Worm (Caenorhabditis elegans) whole organism, L3 larva: ENCODE measurements around the gene lev-9.

Experiments
- R02D3.7 ChIP-seq: fragments of 150-350 bp; optimal IDR thresholded peaks from 2 replicates; lab custom pipeline; 2014; ENCODE audit warnings: missing biosample characterization, missing genetic modification characterization
- aly-2 ChIP-seq: fragments of 150-350 bp; optimal IDR thresholded peaks from 2 replicates; lab custom pipeline; 2014; ENCODE audit warnings: missing biosample characterization, missing genetic modification characterization
- ama-1 ChIP-seq: fragments of 150-350 bp; optimal IDR thresholded peaks from 2 replicates; lab custom pipeline; 2018
- ceh-28 ChIP-seq: fragments of 150-350 bp; optimal IDR thresholded peaks from 2 replicates; lab custom pipeline; 2014; ENCODE audit warnings: missing biosample characterization, missing genetic modification reagents, missing genetic modification characterization
- ceh-9 ChIP-seq: sonication (generic microtip); optimal IDR thresholded peaks from 2 replicates; lab custom pipeline; 2018; ENCODE audit warnings: missing biosample characterization, missing genetic modification characterization
- daf-12 ChIP-seq: fragments of 150-350 bp; optimal IDR thresholded peaks from 2 replicates; lab custom pipeline; 2014; ENCODE audit warnings: missing biosample characterization, missing genetic modification reagents, missing genetic modification characterization
- egl-27 ChIP-seq: sonication (generic microtip); optimal IDR thresholded peaks from 4 replicates; lab custom pipeline; 2017; ENCODE audit warnings: missing biosample characterization, missing genetic modification reagents, missing genetic modification characterization
- egl-5 ChIP-seq: fragments of 150-350 bp; optimal IDR thresholded peaks from 2 replicates; lab custom pipeline; 2017; ENCODE audit warnings: missing biosample characterization, missing genetic modification reagents, missing genetic modification characterization, inconsistent platforms
- elt-1 ChIP-seq: fragments of 150-350 bp; optimal IDR thresholded peaks from 2 replicates; lab custom pipeline; 2014; ENCODE audit warnings: missing biosample characterization, missing genetic modification characterization
- elt-2 ChIP-seq: sonication (generic microtip); optimal IDR thresholded peaks from 2 replicates; lab custom pipeline; 2016; ENCODE audit warnings: missing genetic modification reagents, mild to moderate bottlenecking, missing genetic modification characterization, missing compliant biosample characterization
- elt-3 ChIP-seq, 3 experiments: fragments of 150-350 bp in 1 of 3; sonication (generic microtip) in 2 of 3; optimal IDR thresholded peaks; 2 replicates in 2 of 3; 4 replicates in 1 of 3; lab custom pipeline; 2014 to 2017; ENCODE audit warnings: missing biosample characterization in 3 of 3, missing genetic modification characterization in 3 of 3
- eor-1 ChIP-seq, 2 experiments: fragments of 150-350 bp; optimal IDR thresholded peaks; 2 replicates each; lab custom pipeline; 2014 to 2018; ENCODE audit warnings: missing biosample characterization in 2 of 2, missing genetic modification characterization in 2 of 2
- fos-1 ChIP-seq: fragments of 150-350 bp; optimal IDR thresholded peaks from 2 replicates; lab custom pipeline; 2014; ENCODE audit warnings: missing biosample characterization, missing genetic modification characterization
- hmg-11 ChIP-seq: sonication (generic microtip); optimal IDR thresholded peaks from 2 replicates; lab custom pipeline; 2016; ENCODE audit warnings: missing genetic modification characterization, missing compliant biosample characterization
- jun-1 ChIP-seq: fragments of 150-350 bp; optimal IDR thresholded peaks from 2 replicates; lab custom pipeline; 2014; ENCODE audit warnings: missing biosample characterization, missing genetic modification reagents, missing genetic modification characterization
- lin-15B ChIP-seq: fragments of 150-350 bp; optimal IDR thresholded peaks from 2 replicates; lab custom pipeline; 2014; ENCODE audit warnings: missing biosample characterization, missing genetic modification characterization
- lin-39 ChIP-seq: fragments of 150-350 bp; optimal IDR thresholded peaks from 2 replicates; lab custom pipeline; 2018; ENCODE audit warnings: missing biosample characterization, missing genetic modification reagents, missing genetic modification characterization
- mdl-1 ChIP-seq: fragments of 150-350 bp; optimal IDR thresholded peaks from 2 replicates; lab custom pipeline; 2014; ENCODE audit warnings: missing biosample characterization, missing genetic modification characterization
- mml-1 ChIP-seq: fragments of 150-350 bp; sonication (generic microtip); optimal IDR thresholded peaks from 3 replicates; lab custom pipeline; 2014; ENCODE audit warnings: missing biosample characterization, missing genetic modification characterization
- nfya-1 ChIP-seq: sonication (generic microtip); optimal IDR thresholded peaks from 2 replicates; lab custom pipeline; 2017; ENCODE audit warnings: missing genetic modification characterization, mild to moderate bottlenecking, missing compliant biosample characterization, antibody characterized with exemption, moderate library complexity; ENCODE audit not compliant: insufficient read depth
- nhr-12 ChIP-seq: fragments of 150-350 bp; optimal IDR thresholded peaks from 2 replicates; lab custom pipeline; 2014; ENCODE audit warnings: missing biosample characterization, missing genetic modification characterization
- nhr-23 ChIP-seq: fragments of 150-350 bp; optimal IDR thresholded peaks from 2 replicates; lab custom pipeline; 2014; ENCODE audit warnings: missing biosample characterization, missing genetic modification reagents, missing genetic modification characterization
- nhr-237 ChIP-seq: fragments of 150-350 bp; optimal IDR thresholded peaks from 2 replicates; lab custom pipeline; 2014; ENCODE audit warnings: missing biosample characterization, missing genetic modification characterization
- nhr-25 ChIP-seq: sonication (generic microtip); optimal IDR thresholded peaks from 2 replicates; lab custom pipeline; 2017; ENCODE audit warnings: missing biosample characterization, missing genetic modification characterization
- nhr-28 ChIP-seq: fragments of 150-350 bp; optimal IDR thresholded peaks from 2 replicates; lab custom pipeline; 2014; ENCODE audit warnings: missing biosample characterization, missing genetic modification characterization
- nhr-43 ChIP-seq: sonication (generic microtip); optimal IDR thresholded peaks from 2 replicates; lab custom pipeline; 2016; ENCODE audit warnings: mild to moderate bottlenecking, missing genetic modification characterization, missing compliant biosample characterization; ENCODE audit not compliant: poor library complexity, severe bottlenecking
- nhr-67 ChIP-seq: fragments of 150-350 bp; optimal IDR thresholded peaks from 2 replicates; lab custom pipeline; 2014; ENCODE audit warnings: missing biosample characterization, missing genetic modification characterization
- nhr-76 ChIP-seq: fragments of 150-350 bp; sonication (generic microtip); optimal IDR thresholded peaks from 5 replicates; lab custom pipeline; 2014; ENCODE audit warnings: missing biosample characterization, missing genetic modification characterization
- nhr-77 ChIP-seq: fragments of 150-350 bp; optimal IDR thresholded peaks from 2 replicates; lab custom pipeline; 2014; ENCODE audit warnings: missing biosample characterization, missing genetic modification characterization
- pha-4 ChIP-seq: fragments of 150-350 bp; optimal IDR thresholded peaks from 2 replicates; lab custom pipeline; 2014; ENCODE audit warnings: missing biosample characterization, missing genetic modification reagents, missing genetic modification characterization
- pqm-1 ChIP-seq: fragments of 150-350 bp; optimal IDR thresholded peaks from 2 replicates; lab custom pipeline; 2017; ENCODE audit warnings: missing biosample characterization, missing genetic modification characterization, inconsistent platforms
- tbx-2 ChIP-seq: sonication (generic microtip); optimal IDR thresholded peaks from 2 replicates; lab custom pipeline; 2016; ENCODE audit warnings: mild to moderate bottlenecking, missing genetic modification characterization, missing compliant biosample characterization
- unc-62 ChIP-seq: fragments of 150-350 bp; sonication (generic microtip); optimal IDR thresholded peaks from 4 replicates; lab custom pipeline; 2014; ENCODE audit warnings: missing biosample characterization, missing genetic modification reagents, missing genetic modification characterization
- zag-1 ChIP-seq: fragments of 150-350 bp; optimal IDR thresholded peaks from 2 replicates; lab custom pipeline; 2014; ENCODE audit warnings: missing biosample characterization, missing genetic modification characterization
- ztf-11 ChIP-seq: fragments of 150-350 bp; optimal IDR thresholded peaks from 2 replicates; lab custom pipeline; 2014; ENCODE audit warnings: missing biosample characterization, missing genetic modification characterization

The lev-9 gene

ce11 chrX:6254671-6255031, 36.9 kb downstream of the lev-9 start:
- TF ChIP-seq nhr-43 (peak; percentile 17), elt-3 (tag; optimal IDR thresholded peaks at IDR 0.05; lab: Kevin White, UChicago) (peak in 1 of 3 experiments; percentile 38), R02D3.7 (tag; lab: Kevin White, UChicago) (no peak), mml-1 (tag; lab: Kevin White, UChicago) (no peak)
- TF ChIP-seq, all 47 proteins: peak for 2

ce11 chrX:6253899-6254670, 37.4 kb downstream of the lev-9 start:
- TF ChIP-seq pha-4 (peak; percentile 63), ama-1 (lab: Kevin White, UChicago) (peak; percentile 99), aly-2 (peak; percentile 35), elt-3 (tag; optimal IDR thresholded peaks at IDR 0.05; lab: Kevin White, UChicago) (peak in 1 of 3 experiments; percentile 47), nhr-237 (tag; lab: Kevin White, UChicago) (no peak), ceh-9 (tag; lab: Kevin White, UChicago) (no peak), hmg-11 (peak; percentile 8), nhr-25 (tag; lab: Kevin White, UChicago) (peak; percentile 81), nhr-77 (tag; lab: Kevin White, UChicago) (peak; percentile 30), mml-1 (tag; lab: Kevin White, UChicago) (no peak), nhr-28 (tag; lab: Kevin White, UChicago) (no peak), egl-27 (tag; lab: Kevin White, UChicago) (no peak), nhr-76 (tag; lab: Kevin White, UChicago) (no peak), mdl-1 (peak; percentile 30), jun-1 (tag; lab: Kevin White, UChicago) (peak; percentile 79), nfya-1 (tag; lab: Kevin White, UChicago) (peak; percentile 36), unc-62 (GFP tag; lab: Kevin White, UChicago) (peak; percentile 70), nhr-23 (tag; lab: Kevin White, UChicago) (peak; percentile 28), lin-15B (tag; lab: Kevin White, UChicago) (no peak), nhr-43 (peak; percentile 84), fos-1 (tag; lab: Kevin White, UChicago) (no peak), tbx-2 (tag; lab: Kevin White, UChicago) (peak; percentile 37), nhr-67 (tag; lab: Kevin White, UChicago) (no peak), pqm-1 (tag; lab: Kevin White, UChicago) (peak; percentile 51), elt-2 (tag; lab: Kevin White, UChicago) (peak; percentile 51), egl-5 (tag; lab: Kevin White, UChicago) (peak; percentile 79), ceh-28 (tag; lab: Kevin White, UChicago) (peak; percentile 71)

DNA sequence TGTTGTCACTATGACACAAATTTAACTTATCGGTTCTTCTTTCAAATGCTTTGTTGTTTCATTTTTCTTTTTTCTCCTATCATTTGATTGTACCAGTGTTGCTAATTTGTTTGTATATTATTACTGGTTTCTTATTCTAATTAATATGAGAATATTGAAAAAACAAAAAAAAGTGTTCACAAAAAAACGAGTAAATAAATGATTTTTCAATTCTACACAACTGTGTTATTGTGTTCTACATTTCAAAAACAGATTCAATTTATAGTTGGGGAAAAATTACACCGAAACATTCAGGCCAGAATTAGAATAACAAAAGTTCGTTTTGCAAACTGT, 38.0 kb downstream of the lev-9 start:
- TF ChIP-seq pha-4, result peak; percentile 68
- no peak for TF ChIP-seq nhr-43
- no peak for TF ChIP-seq egl-27 (tag; lab: Kevin White, UChicago)
- TF ChIP-seq ztf-11, result no peak
- no peak for TF ChIP-seq lin-39 (tag; lab: Kevin White, UChicago)
- TF ChIP-seq nhr-76 (tag; lab: Kevin White, UChicago), result no peak
- TF ChIP-seq fos-1 (tag; lab: Kevin White, UChicago), result peak; percentile 50
- TF ChIP-seq, all 47 proteins: peak for 2

DNA sequence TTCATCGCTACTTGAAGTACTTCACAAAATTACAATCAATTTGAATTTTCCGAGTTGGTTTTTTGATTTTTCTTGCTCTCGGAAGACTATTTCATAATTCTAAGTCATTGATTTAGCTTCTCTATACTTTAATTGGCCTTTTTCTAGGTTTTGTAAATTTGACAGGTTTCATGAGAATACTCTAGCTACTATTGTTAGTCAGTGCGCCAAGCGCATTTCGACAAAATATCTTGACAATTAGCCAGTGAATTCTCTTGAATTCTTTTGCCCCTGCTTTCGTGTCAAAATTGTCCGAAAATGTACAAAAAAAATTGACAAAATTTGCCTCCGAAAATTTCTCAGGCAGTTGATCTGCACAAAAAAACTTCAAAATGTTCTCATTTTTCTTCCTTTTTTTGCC, 38.4 kb downstream of the lev-9 start:
- no peak for TF ChIP-seq mml-1 (tag; lab: Kevin White, UChicago)
- no peak for TF ChIP-seq tbx-2 (tag; lab: Kevin White, UChicago)
- TF ChIP-seq nhr-43, result peak; percentile 39
- no peak for TF ChIP-seq ceh-28 (tag; lab: Kevin White, UChicago)
- TF ChIP-seq elt-1, result no peak
- no peak for TF ChIP-seq eor-1 (tag; optimal IDR thresholded peaks at IDR 0.05; lab: Kevin White, UChicago)
- no peak for TF ChIP-seq lin-39 (tag; lab: Kevin White, UChicago)
- no peak for TF ChIP-seq egl-5 (tag; lab: Kevin White, UChicago)
- no peak for TF ChIP-seq ztf-11
- no peak for TF ChIP-seq zag-1 (tag; lab: Kevin White, UChicago)
- no peak for TF ChIP-seq egl-27 (tag; lab: Kevin White, UChicago)
- TF ChIP-seq ama-1 (lab: Kevin White, UChicago), result peak; percentile 85
- TF ChIP-seq elt-2 (tag; lab: Kevin White, UChicago), result no peak
- no peak for TF ChIP-seq nhr-12 (tag; lab: Kevin White, UChicago)
- TF ChIP-seq nhr-237 (tag; lab: Kevin White, UChicago), result no peak
- TF ChIP-seq aly-2, result no peak
- no peak for TF ChIP-seq daf-12 (tag; lab: Kevin White, UChicago)
- no peak for TF ChIP-seq nhr-25 (tag; lab: Kevin White, UChicago)
